Fruit fly (Drosophila melanogaster): ENCODE results near the gene CG33268.

CG33268 gene

DNA sequence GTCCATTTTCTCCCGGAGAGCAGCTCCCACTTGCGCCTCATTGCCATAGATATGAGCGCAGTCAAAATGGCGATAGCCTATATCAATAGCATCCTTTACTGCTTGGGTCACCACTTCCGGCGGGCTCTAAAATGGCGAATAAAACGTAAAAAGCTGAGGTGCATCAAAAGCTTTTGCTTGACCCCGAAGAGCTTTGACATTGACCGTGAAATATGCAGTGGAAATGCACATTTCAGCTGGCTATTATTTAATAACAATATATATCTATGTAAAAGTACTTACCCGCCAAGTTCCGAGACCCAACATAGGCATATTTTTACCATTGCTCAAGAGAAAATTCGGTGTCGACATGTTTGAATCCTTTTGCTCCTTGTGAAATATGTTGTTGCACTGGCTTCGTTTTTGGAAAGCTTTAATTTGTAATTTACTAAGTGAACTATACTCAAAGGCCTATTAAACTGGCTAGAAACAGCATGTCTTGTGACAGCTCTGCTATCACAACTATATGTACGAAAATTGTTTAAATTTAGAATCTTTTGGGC, 34.7 kb upstream of the CG33268 start, which contains the start of gene CG6083:
Gene CG6083 (minus strand): TSS at position 492 of the 542 bp plus-strand sequence.
- TF ChIP-seq Mnt (GFP tag; optimal IDR thresholded peaks at IDR 0.05) = no peak
- TF ChIP-seq kay (GFP tag; ENCODE audit: borderline replicate concordance) = peak; percentile 67

DNA sequence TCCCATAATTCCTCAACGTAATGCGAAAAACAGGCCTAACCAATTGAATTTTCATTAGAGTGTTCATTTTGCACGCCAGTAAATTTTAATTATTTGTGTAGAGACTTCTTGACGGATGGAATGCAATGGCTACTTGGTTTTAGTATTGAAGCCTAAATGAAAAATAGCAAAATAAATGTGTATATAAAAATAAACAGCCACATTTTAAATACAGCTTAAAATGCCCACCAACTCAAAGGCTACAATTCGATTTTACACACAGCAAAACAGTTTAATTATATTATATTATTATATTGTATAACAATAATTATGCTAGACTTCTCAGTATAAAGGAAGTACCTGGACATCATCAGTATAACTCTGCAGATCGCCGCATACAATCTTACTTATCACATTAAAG, 33.2 kb upstream of the CG33268 start, which contains the start of gene Akr1B:
Gene Akr1B (minus strand): TSS at position 101 of the 400 bp plus-strand sequence.
- TF ChIP-seq CG12768 (GFP tag; optimal IDR thresholded peaks at IDR 0.05) (no peak), CG14711 (tag; optimal IDR thresholded peaks at IDR 0.05) (no peak), bab1 (GFP tag; optimal IDR thresholded peaks at IDR 0.05) (no peak), Clk (GFP tag; optimal IDR thresholded peaks at IDR 0.05) (no peak), cnc (optimal IDR thresholded peaks at IDR 0.05) (no peak), CG5204 (GFP tag; optimal IDR thresholded peaks at IDR 0.05) (no peak), Hr96 (GFP tag; optimal IDR thresholded peaks at IDR 0.05) (no peak), ovo (GFP tag; optimal IDR thresholded peaks at IDR 0.05) (no peak), CG33017 (tag; optimal IDR thresholded peaks at IDR 0.05) (no peak), CG7045 (GFP tag; optimal IDR thresholded peaks at IDR 0.05) (no peak), CG1620 (GFP tag; optimal IDR thresholded peaks at IDR 0.05) (no peak), kay (GFP tag; ENCODE audit: borderline replicate concordance) (no peak)

DNA sequence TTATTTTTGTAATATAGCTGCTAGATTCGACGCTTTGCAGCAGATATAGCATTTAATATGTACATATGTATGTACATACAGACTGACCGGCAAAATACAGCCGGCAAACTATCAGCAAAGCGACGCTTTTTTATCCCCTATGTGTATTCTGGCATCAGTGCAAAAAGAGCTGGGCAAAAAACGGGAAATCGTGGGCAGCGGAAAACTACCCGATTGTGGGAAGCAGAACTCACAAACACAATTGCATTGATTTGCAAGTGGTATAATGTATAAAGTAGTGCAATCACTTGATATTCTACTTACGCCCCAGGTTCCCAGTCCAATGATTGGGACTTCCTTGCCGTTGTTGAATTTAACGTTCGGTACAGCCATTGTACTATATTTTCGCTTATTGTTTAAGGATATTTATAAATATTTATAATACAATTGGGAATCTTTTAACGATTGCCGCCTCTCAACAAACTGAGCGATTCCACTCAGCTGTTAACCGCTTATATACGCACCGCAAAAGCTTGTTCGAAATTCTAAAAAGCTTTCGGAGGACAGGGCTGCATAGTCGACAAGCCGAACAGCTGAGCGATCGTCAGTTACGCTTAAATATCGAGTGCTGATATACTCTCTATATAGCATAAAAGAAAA, 32.3 kb upstream of the CG33268 start:
- TF ChIP-seq Hr96 (GFP tag; optimal IDR thresholded peaks at IDR 0.05) = no peak
- TF ChIP-seq CG11617 (GFP tag; optimal IDR thresholded peaks at IDR 0.05) = peak; percentile 64
- TF ChIP-seq kay (GFP tag; ENCODE audit: borderline replicate concordance) = peak; percentile 96
- peak; percentile 75 for TF ChIP-seq bab1 (GFP tag; optimal IDR thresholded peaks at IDR 0.05)
- peak; percentile 39 for TF ChIP-seq tj (GFP tag; optimal IDR thresholded peaks at IDR 0.05)
- no peak for TF ChIP-seq CG1620 (GFP tag; optimal IDR thresholded peaks at IDR 0.05)
- TF ChIP-seq CG14711 (tag; optimal IDR thresholded peaks at IDR 0.05) = peak; percentile 26
- peak; percentile 73 for TF ChIP-seq cic (GFP tag; optimal IDR thresholded peaks at IDR 0.05)
- peak; percentile 57 for TF ChIP-seq CG7101 (tag; optimal IDR thresholded peaks at IDR 0.05)
- TF ChIP-seq CG5204 (GFP tag; optimal IDR thresholded peaks at IDR 0.05) = no peak
- peak; percentile 10 for TF ChIP-seq toe (GFP tag; optimal IDR thresholded peaks at IDR 0.05)
- peak; percentile 30 for TF ChIP-seq CG12768 (GFP tag; optimal IDR thresholded peaks at IDR 0.05)
- TF ChIP-seq Mnt (GFP tag; optimal IDR thresholded peaks at IDR 0.05) = peak; percentile 47
- peak; percentile 59 for TF ChIP-seq CG33017 (tag; optimal IDR thresholded peaks at IDR 0.05)
- TF ChIP-seq pad (GFP tag; optimal IDR thresholded peaks at IDR 0.05) = peak; percentile 27

DNA sequence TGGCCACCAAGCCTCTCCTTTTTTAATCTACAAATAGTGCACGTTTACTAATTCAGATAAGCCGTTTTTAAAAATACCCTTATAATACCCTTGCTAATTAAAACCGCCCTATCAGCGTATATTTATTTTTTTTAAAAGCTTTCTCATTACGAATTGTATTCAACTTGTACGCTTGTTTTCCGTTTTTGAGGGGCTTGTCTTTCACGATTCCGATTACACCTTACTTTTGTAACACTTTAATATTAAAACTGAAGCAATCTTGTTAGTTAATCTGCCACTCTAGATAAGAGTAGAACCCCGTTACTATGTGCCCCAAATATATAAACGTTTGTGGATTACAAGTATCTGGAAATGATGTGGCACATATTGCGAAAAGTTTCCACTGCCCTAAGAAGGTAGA, 31.7 kb upstream of the CG33268 start:
- TF ChIP-seq cnc (optimal IDR thresholded peaks at IDR 0.05) = no peak
- no peak for TF ChIP-seq CG1620 (GFP tag; optimal IDR thresholded peaks at IDR 0.05)
- peak; percentile 65 for TF ChIP-seq tj (GFP tag; optimal IDR thresholded peaks at IDR 0.05)
- no peak for TF ChIP-seq CG7045 (GFP tag; optimal IDR thresholded peaks at IDR 0.05)
- no peak for TF ChIP-seq CG11617 (GFP tag; optimal IDR thresholded peaks at IDR 0.05)
- TF ChIP-seq toe (GFP tag; optimal IDR thresholded peaks at IDR 0.05) = no peak
- TF ChIP-seq kay (GFP tag; ENCODE audit: borderline replicate concordance) = peak; percentile 84

DNA sequence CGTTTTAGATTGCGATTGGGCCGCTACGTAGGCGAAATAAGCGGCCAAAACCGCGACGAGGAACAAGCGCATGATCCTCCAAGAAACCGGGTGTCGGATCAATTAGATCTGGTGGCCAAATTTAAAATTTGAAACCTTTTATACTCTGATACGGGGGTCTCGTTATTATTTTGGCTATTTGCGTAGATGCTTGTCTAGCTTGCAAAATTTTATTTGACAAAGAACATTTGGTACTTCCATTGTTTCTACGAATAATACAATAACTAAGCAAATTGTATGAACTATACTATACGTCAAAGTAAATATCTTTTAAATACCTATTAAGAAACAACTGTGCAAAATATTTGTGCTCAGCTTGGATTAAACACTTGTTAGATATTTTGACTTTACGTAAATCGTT, 29.0 kb upstream of the CG33268 start, which contains the start of gene Muc68Ca:
Gene Muc68Ca (minus strand): TSS at position 101 of the 400 bp plus-strand sequence.
- TF ChIP-seq kay (GFP tag; ENCODE audit: borderline replicate concordance) (no peak), CG1620 (GFP tag; optimal IDR thresholded peaks at IDR 0.05) (no peak)

DNA sequence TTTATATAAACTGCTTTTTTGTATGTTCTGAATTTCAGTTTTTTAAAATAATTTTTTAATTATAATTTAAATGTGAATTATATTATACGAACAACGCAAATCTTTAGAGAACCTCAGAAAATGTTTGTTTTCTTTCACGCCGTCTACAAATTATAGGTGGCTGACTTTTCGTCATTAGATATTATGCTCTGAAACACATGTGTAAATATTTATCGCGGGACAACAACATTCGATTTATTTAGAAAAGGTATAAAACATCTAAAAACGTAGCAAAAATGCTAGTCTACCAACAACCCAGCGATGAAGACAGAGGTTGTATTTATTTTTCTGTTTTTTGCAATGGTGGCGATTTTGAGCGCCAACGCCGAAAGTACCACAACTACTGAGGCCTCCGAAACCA, 18.8 kb upstream of the CG33268 start, which contains the start of gene CG42832:
Gene CG42832 (plus strand): TSS at position 301 of the 400 bp plus-strand sequence.
- TF ChIP-seq CG12768 (GFP tag; optimal IDR thresholded peaks at IDR 0.05) = no peak
- TF ChIP-seq cic (GFP tag; optimal IDR thresholded peaks at IDR 0.05) = no peak
- TF ChIP-seq CG5204 (GFP tag; optimal IDR thresholded peaks at IDR 0.05) = no peak
- no peak for TF ChIP-seq Clk (GFP tag; optimal IDR thresholded peaks at IDR 0.05)
- no peak for TF ChIP-seq CG33017 (tag; optimal IDR thresholded peaks at IDR 0.05)
- no peak for TF ChIP-seq tj (GFP tag; optimal IDR thresholded peaks at IDR 0.05)
- no peak for TF ChIP-seq CG7045 (GFP tag; optimal IDR thresholded peaks at IDR 0.05)
- no peak for TF ChIP-seq toe (GFP tag; optimal IDR thresholded peaks at IDR 0.05)
- TF ChIP-seq CG1620 (GFP tag; optimal IDR thresholded peaks at IDR 0.05) = no peak
- TF ChIP-seq Mnt (GFP tag; optimal IDR thresholded peaks at IDR 0.05) = no peak
- no peak for TF ChIP-seq Crg-1 (GFP tag; optimal IDR thresholded peaks at IDR 0.05)
- no peak for TF ChIP-seq CG11617 (GFP tag; optimal IDR thresholded peaks at IDR 0.05)
- no peak for TF ChIP-seq CG7101 (tag; optimal IDR thresholded peaks at IDR 0.05)
- TF ChIP-seq CG14711 (tag; optimal IDR thresholded peaks at IDR 0.05) = no peak
- TF ChIP-seq Hr96 (GFP tag; optimal IDR thresholded peaks at IDR 0.05) = no peak
- TF ChIP-seq kay (GFP tag; ENCODE audit: borderline replicate concordance) = no peak
- TF ChIP-seq bab1 (GFP tag; optimal IDR thresholded peaks at IDR 0.05) = no peak
- TF ChIP-seq cnc (optimal IDR thresholded peaks at IDR 0.05) = no peak
- no peak for TF ChIP-seq pad (GFP tag; optimal IDR thresholded peaks at IDR 0.05)

Data from whole organism, adult.